Worm (Caenorhabditis elegans): ENCODE results near the gene srh-308.
"Not testable (repeated sequence)": the region's sequence is repeated elsewhere in the genome, so short reads cannot be mapped to it uniquely, and the experiment has no call there.

srh-308 gene

DNA sequence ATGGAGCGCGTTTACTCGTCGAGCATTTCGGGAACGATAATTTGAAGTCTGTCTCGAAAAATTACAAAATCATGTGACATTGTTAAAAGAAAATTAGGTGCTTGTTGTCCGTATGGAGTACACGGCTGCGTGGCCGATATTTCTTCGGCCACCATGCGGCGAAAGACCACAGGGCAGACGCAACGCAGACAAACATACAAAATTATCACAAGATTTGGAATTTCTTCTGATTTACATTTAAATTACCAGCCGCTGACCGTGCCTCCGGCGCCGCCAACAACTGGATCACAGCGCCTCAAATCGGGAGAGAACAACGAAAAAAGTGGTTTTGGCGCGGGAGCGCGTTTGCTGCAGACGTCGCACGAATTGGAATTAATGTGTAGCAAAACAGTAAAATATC lies 37.7 kb upstream of the srh-308 start (continued):
- TF ChIP-seq mdl-1 (tag; optimal IDR thresholded peaks at IDR 0.05) (peak; percentile 25), ztf-4 (tag; optimal IDR thresholded peaks at IDR 0.05) (peak; percentile 28), nhr-76 (tag; optimal IDR thresholded peaks at IDR 0.05) (peak; percentile 10), nhr-25 (tag; optimal IDR thresholded peaks at IDR 0.05) (peak; percentile 96), unc-62 (GFP tag; optimal IDR thresholded peaks at IDR 0.05) (peak; percentile 39)

DNA sequence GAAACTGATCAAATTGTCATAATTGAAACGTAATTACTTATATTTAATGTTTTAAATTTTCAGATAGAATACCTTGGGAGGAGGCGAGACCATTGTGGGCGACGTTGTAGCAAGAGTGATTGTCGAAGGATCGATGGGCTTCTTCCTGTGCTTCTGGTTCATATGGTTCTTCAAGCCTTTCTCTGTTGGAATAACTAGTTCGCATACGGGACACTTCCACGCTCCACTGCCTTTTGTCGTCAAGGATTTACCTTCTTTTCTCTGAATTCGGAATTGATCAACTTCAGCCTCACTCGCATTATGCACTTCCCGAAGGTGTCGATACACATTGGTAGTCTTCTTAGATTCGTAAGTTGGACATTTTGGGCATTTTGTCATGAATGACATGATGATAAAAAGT lies 31.9 kb upstream of the srh-308 start, which contains the start of gene F58D12.1:
F58D12.1 (plus strand) TSS at position 301 of the 400 bp plus-strand sequence.
- TF ChIP-seq ama-1 (optimal IDR thresholded peaks at IDR 0.05); unc-39 (tag; optimal IDR thresholded peaks at IDR 0.05); mml-1 (tag; optimal IDR thresholded peaks at IDR 0.05): not testable (repeated sequence)

DNA sequence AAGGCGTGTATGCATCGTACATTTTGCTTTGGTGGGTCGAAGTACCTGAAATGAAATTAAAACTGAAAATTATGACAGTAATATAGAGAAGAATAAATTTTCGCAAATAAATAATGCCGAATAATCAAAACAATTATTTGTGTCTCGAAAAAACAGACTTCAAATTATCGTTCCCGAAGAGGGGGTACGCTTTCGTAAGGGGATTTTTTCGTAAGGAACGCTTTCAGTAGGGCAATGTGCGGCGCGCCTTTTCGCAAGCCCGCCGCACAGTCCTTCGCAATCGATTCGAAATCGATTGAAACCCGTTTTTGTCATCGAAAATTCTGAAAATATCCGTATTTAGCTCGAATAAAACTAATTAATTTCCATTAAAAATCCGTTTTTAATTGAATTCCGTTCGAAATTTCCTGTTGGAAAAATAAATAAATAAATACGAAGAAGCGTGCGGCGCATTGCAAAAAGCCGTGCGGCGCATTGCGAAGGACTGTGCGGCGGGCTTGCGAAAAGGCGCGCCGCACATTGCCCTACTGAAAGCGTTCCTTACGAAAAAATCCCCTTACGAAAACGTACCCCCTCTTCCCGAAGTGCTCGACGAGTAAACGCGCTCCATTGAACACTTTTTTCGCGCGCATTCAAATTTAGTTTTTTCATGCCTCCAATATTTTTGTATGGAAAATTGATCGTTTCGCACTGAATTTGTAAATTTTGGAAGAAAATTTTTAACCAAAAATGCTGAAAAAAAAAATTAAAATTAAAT lies 21.1 kb upstream of the srh-308 start, which contains the start of gene vps-39:
vps-39 (minus strand) TSS at position 51 of the 757 bp plus-strand sequence.
- TF ChIP-seq lin-15B (tag; optimal IDR thresholded peaks at IDR 0.05) (peak; percentile 28), elt-2 (tag; optimal IDR thresholded peaks at IDR 0.05) (peak; percentile 24), R02D3.7 (tag; optimal IDR thresholded peaks at IDR 0.05) (peak; percentile 50), hmg-11 (tag; optimal IDR thresholded peaks at IDR 0.05) (peak; percentile 49), nhr-43 (tag; optimal IDR thresholded peaks at IDR 0.05; ENCODE audit: poor library complexity, severe bottlenecking) (peak; percentile 20)

DNA sequence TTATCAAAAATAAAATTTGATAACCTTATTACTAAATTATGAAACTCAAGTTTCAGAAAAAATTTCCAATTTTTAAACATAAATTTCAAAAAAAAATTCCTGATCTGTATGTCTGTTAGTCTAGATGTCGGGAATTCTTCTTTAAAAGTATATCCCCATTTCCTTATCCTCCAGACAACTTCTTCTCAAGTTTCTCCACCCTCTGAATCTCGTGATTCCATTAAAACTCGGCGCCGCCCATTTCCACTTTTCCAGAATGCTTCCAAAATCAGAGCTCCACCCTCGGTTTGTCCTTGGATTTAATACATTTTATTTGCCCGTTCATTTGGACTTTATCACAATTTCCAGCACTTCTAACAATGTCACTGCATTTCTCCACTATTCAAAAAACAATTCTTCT lies 16.3 kb upstream of the srh-308 start, which contains the start of gene ins-10:
ins-10 (plus strand) TSS at position 301 of the 400 bp plus-strand sequence.
- TF ChIP-seq elt-3 (tag; optimal IDR thresholded peaks at IDR 0.05) = no peak
- no peak for TF ChIP-seq ztf-11 (tag; optimal IDR thresholded peaks at IDR 0.05)
- no peak for TF ChIP-seq lin-15B (tag; optimal IDR thresholded peaks at IDR 0.05)
- no peak for TF ChIP-seq nhr-11 (tag; optimal IDR thresholded peaks at IDR 0.05)
- TF ChIP-seq elt-1 (tag; optimal IDR thresholded peaks at IDR 0.05) = no peak
- TF ChIP-seq nhr-23 (tag; optimal IDR thresholded peaks at IDR 0.05) = no peak
- TF ChIP-seq lin-39 (tag; optimal IDR thresholded peaks at IDR 0.05) = no peak
- TF ChIP-seq fos-1 (tag; optimal IDR thresholded peaks at IDR 0.05) = no peak
- no peak for TF ChIP-seq ceh-9 (tag; optimal IDR thresholded peaks at IDR 0.05)
- no peak for TF ChIP-seq mdl-1 (tag; optimal IDR thresholded peaks at IDR 0.05)
- no peak for TF ChIP-seq fkh-2 (tag; optimal IDR thresholded peaks at IDR 0.05)
- no peak for TF ChIP-seq nhr-67 (tag; optimal IDR thresholded peaks at IDR 0.05)
- no peak for TF ChIP-seq nfya-1 (tag; optimal IDR thresholded peaks at IDR 0.05; ENCODE audit: insufficient read depth)
- TF ChIP-seq snpc-4 (tag; optimal IDR thresholded peaks at IDR 0.05) = no peak
- no peak for TF ChIP-seq nhr-237 (tag; optimal IDR thresholded peaks at IDR 0.05)
- TF ChIP-seq ZK546.5 (tag; optimal IDR thresholded peaks at IDR 0.05) = no peak
- TF ChIP-seq zag-1 (tag; optimal IDR thresholded peaks at IDR 0.05) = no peak
- TF ChIP-seq ceh-16 (tag; optimal IDR thresholded peaks at IDR 0.05) = no peak
- no peak for TF ChIP-seq nhr-77 (tag; optimal IDR thresholded peaks at IDR 0.05)

DNA sequence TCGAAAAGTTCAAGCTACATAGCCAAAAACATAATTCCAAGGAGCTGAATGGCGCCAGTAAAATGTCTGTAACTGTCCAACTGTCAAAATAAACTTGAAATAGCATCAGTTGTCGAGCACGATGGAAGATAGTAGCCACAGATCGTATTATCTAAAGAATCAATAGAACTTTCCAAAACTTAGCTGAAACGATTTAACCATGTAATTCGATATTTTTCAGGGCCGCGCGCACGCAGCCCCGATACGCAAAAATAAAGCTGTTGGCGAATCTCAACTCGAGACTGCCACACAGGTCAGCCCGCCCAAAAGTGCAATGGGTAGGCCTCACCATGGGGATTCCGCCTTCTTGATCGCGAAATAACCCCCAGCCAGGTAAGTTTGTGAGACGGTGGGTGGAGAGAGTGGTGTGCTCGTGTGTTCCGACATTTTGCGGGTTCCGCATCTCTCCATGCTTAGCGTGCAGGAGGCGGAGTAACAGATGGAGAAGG lies 10.9 kb upstream of the srh-308 start:
- no peak for TF ChIP-seq jun-1 (tag; optimal IDR thresholded peaks at IDR 0.05)
- no peak for TF ChIP-seq eor-1 (tag; optimal IDR thresholded peaks at IDR 0.05)
- no peak for TF ChIP-seq ceh-16 (tag; optimal IDR thresholded peaks at IDR 0.05)
- no peak for TF ChIP-seq nhr-12 (tag; optimal IDR thresholded peaks at IDR 0.05)
- TF ChIP-seq nhr-77 (tag; optimal IDR thresholded peaks at IDR 0.05) = peak; percentile 23
- no peak for TF ChIP-seq mml-1 (tag; optimal IDR thresholded peaks at IDR 0.05)
- TF ChIP-seq unc-62 (GFP tag; optimal IDR thresholded peaks at IDR 0.05) = no peak
- no peak for TF ChIP-seq fkh-2 (tag; optimal IDR thresholded peaks at IDR 0.05)
- no peak for TF ChIP-seq egl-27 (tag; optimal IDR thresholded peaks at IDR 0.05)
- peak; percentile 71 for TF ChIP-seq lsy-12 (tag; optimal IDR thresholded peaks at IDR 0.05)
- TF ChIP-seq snpc-4 (tag; optimal IDR thresholded peaks at IDR 0.05) = peak; percentile 94
- peak; percentile 14 for TF ChIP-seq nhr-23 (tag; optimal IDR thresholded peaks at IDR 0.05)
- TF ChIP-seq tbx-2 (tag; optimal IDR thresholded peaks at IDR 0.05) = peak; percentile 40
- TF ChIP-seq unc-39 (tag; optimal IDR thresholded peaks at IDR 0.05) = no peak
- no peak for TF ChIP-seq hmg-11 (tag; optimal IDR thresholded peaks at IDR 0.05)
- peak; percentile 78 for TF ChIP-seq nhr-43 (tag; optimal IDR thresholded peaks at IDR 0.05; ENCODE audit: poor library complexity, severe bottlenecking)
- no peak for TF ChIP-seq ztf-11 (tag; optimal IDR thresholded peaks at IDR 0.05)
- peak; percentile 94 for TF ChIP-seq ama-1 (optimal IDR thresholded peaks at IDR 0.05)
- TF ChIP-seq pqm-1 (tag; optimal IDR thresholded peaks at IDR 0.05) = peak; percentile 24
- TF ChIP-seq fkh-10 (GFP tag; optimal IDR thresholded peaks at IDR 0.05) = no peak
- TF ChIP-seq sea-2 (GFP tag; optimal IDR thresholded peaks at IDR 0.05) = no peak
- peak; percentile 37 for TF ChIP-seq ceh-28 (tag; optimal IDR thresholded peaks at IDR 0.05)
- TF ChIP-seq R02D3.7 (tag; optimal IDR thresholded peaks at IDR 0.05) = peak; percentile 21
- peak; percentile 61 for TF ChIP-seq elt-2 (tag; optimal IDR thresholded peaks at IDR 0.05)
- peak; percentile 22 for TF ChIP-seq lin-15B (tag; optimal IDR thresholded peaks at IDR 0.05)
- peak; percentile 28 for TF ChIP-seq nfya-1 (tag; optimal IDR thresholded peaks at IDR 0.05; ENCODE audit: insufficient read depth)

Measured in whole organism, L3 larva.